Fruit fly (Drosophila melanogaster): ENCODE measurements around the gene CG18178.

DNA sequence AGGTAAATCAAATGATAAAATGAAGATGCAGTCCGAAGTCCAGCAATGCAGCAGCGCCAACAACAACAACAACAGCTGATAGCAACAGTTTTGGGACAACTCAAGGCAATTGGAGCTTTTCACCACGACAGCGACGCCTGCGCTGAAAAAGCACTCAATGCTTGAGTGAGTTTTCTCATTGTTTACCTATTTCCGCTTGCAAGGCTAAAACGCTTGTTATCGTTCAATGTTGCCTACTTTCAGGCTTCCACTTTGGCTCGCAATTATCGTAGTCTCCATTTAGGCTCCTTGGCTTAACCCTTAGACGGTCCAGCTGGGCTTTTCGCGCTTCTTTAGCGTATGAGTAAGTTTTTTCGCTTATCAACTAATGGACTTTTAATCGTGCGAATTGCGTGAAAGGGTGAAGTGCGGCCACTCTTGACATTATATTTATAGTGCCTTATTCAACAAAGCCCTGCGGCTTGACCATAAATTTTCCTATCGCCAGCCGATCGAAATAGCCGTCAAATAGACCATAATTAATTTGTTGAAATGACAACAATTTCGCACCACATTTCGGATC, 43.2 kb upstream of the CG18178 start:
- TF ChIP-seq psq (optimal IDR thresholded peaks at IDR 0.05) (no peak), Sin3A (optimal IDR thresholded peaks at IDR 0.05) (no peak), h (optimal IDR thresholded peaks at IDR 0.05) (no peak)
